Fruit fly (Drosophila melanogaster): ENCODE data around the gene Sfp24F.

Gene Sfp24F

dm6 chr2L:4442010-4442587, at the start of gene Sfp24F, which contains the start of gene CG15432 (continued):
- TF ChIP-seq pzg (GFP tag; optimal IDR thresholded peaks at IDR 0.05) = peak; percentile 56
- TF ChIP-seq CG9437 (GFP tag; optimal IDR thresholded peaks at IDR 0.05) = peak; percentile 94
- no peak for TF ChIP-seq mam (GFP tag; optimal IDR thresholded peaks at IDR 0.05)
- peak; percentile 41; the same call in 1 of the 2 replicates for TF ChIP-seq bbx (GFP tag; IDR thresholded peaks at IDR 0.05; ENCODE audit: partially characterized antibody)
- no peak for TF ChIP-seq CG7271 (tag; optimal IDR thresholded peaks at IDR 0.05)
- TF ChIP-seq Pdp1 (GFP tag; optimal IDR thresholded peaks at IDR 0.05) = no peak
- TF ChIP-seq prd (optimal IDR thresholded peaks at IDR 0.05) = no peak
- TF ChIP-seq prd (GFP tag; IDR thresholded peaks at IDR 0.05) = no peak
- TF ChIP-seq CG31388 (GFP tag; optimal IDR thresholded peaks at IDR 0.05) = no peak
- TF ChIP-seq CG7745 (tag; optimal IDR thresholded peaks at IDR 0.05) = no peak
- no peak for TF ChIP-seq caup (GFP tag; optimal IDR thresholded peaks at IDR 0.05; ENCODE audit: severe bottlenecking)
- peak; percentile 83 for TF ChIP-seq Dref (GFP tag; IDR thresholded peaks at IDR 0.05)
- TF ChIP-seq vvl (GFP tag; IDR thresholded peaks at IDR 0.05) = no peak
- TF ChIP-seq CG6813 (GFP tag; optimal IDR thresholded peaks at IDR 0.05) = no peak
- no peak for TF ChIP-seq dm (GFP tag; optimal IDR thresholded peaks at IDR 0.05)
- TF ChIP-seq Ets97D (GFP tag; optimal IDR thresholded peaks at IDR 0.05) = peak; percentile 8
- peak; percentile 73 for TF ChIP-seq Dll (GFP tag; IDR thresholded peaks at IDR 0.05; ENCODE audit: partially characterized antibody)
- peak; percentile 63; the same call in 2 of the 3 replicates for TF ChIP-seq CG34224 (GFP tag; IDR thresholded peaks at IDR 0.05; ENCODE audit: partially characterized antibody)
- peak; percentile 94 for TF ChIP-seq Myb (GFP tag; optimal IDR thresholded peaks at IDR 0.05)
- TF ChIP-seq E2f2 (GFP tag; IDR thresholded peaks at IDR 0.05) = peak; percentile 76
- no peak for TF ChIP-seq Drgx (GFP tag; IDR thresholded peaks at IDR 0.05)
- TF ChIP-seq CG1529 (GFP tag; optimal IDR thresholded peaks at IDR 0.05) = no peak
- TF ChIP-seq Scr (GFP tag; IDR thresholded peaks at IDR 0.05; ENCODE audit: partially characterized antibody) = peak; percentile 65
- TF ChIP-seq CG16813 (GFP tag; IDR thresholded peaks at IDR 0.05; ENCODE audit: partially characterized antibody) = peak; percentile 43; the same call in 1 of the 3 replicates
- TF ChIP-seq CG9727 (GFP tag; optimal IDR thresholded peaks at IDR 0.05) = no peak
- TF ChIP-seq mirr (GFP tag; optimal IDR thresholded peaks at IDR 0.05) = no peak
- TF ChIP-seq BEAF-32 (GFP tag; optimal IDR thresholded peaks at IDR 0.05) = peak; percentile 62
- no peak for TF ChIP-seq CG2875 (GFP tag; optimal IDR thresholded peaks at IDR 0.05)
- TF ChIP-seq Doc3 (GFP tag; IDR thresholded peaks at IDR 0.05; ENCODE audit: partially characterized antibody) = 0 out of 3 replicates have a peak, but pooled peaks have one; percentile 34
- no peak for TF ChIP-seq CoRest (tag; optimal IDR thresholded peaks at IDR 0.05)
- TF ChIP-seq gfzf (GFP tag; optimal IDR thresholded peaks at IDR 0.05) = peak; percentile 32
- peak; percentile 87 for TF ChIP-seq MBD-R2 (GFP tag; IDR thresholded peaks at IDR 0.05)
- TF ChIP-seq HLH4C (GFP tag; IDR thresholded peaks at IDR 0.05; ENCODE audit: partially characterized antibody) = peak; percentile 73
- TF ChIP-seq CG11696 (GFP tag; IDR thresholded peaks at IDR 0.05) = no peak
- peak; percentile 55 for TF ChIP-seq unc-4 (GFP tag; IDR thresholded peaks at IDR 0.05; ENCODE audit: partially characterized antibody)
- TF ChIP-seq ro (GFP tag; IDR thresholded peaks at IDR 0.05) = no peak
- no peak for TF ChIP-seq CG15696 (tag; optimal IDR thresholded peaks at IDR 0.05)
- no peak for TF ChIP-seq CG10543 (GFP tag; optimal IDR thresholded peaks at IDR 0.05)
- TF ChIP-seq CG8924 (tag; optimal IDR thresholded peaks at IDR 0.05) = no peak
- TF ChIP-seq stwl (tag; optimal IDR thresholded peaks at IDR 0.05) = peak; percentile 83
- TF ChIP-seq slp2 (GFP tag; optimal IDR thresholded peaks at IDR 0.05) = peak; percentile 27
- no peak for TF ChIP-seq jumu (GFP tag; optimal IDR thresholded peaks at IDR 0.05)
- no peak for TF ChIP-seq CG3726 (GFP tag; IDR thresholded peaks at IDR 0.05)
- TF ChIP-seq CG30403 (GFP tag; optimal IDR thresholded peaks at IDR 0.05) = no peak
- TF ChIP-seq Atf-2 (GFP tag; optimal IDR thresholded peaks at IDR 0.05) = no peak
- TF ChIP-seq tgo (GFP tag; IDR thresholded peaks at IDR 0.05) = no peak
- TF ChIP-seq Rx (GFP tag; IDR thresholded peaks at IDR 0.05) = no peak
- TF ChIP-seq trem (tag; optimal IDR thresholded peaks at IDR 0.05) = peak; percentile 43
- TF ChIP-seq CG12744 (GFP tag; optimal IDR thresholded peaks at IDR 0.05) = no peak

All from whole organism, embryonic.